Fruit fly (Drosophila melanogaster): ENCODE data around the gene mRpL2.

Gene mRpL2

dm6 chr3L:11089805-11090440 is 30.7 kb upstream of the mRpL2 start (continued):
- TF ChIP-seq disco-r (GFP tag; optimal IDR thresholded peaks at IDR 0.05) (peak; percentile 73), CG9817 (tag; optimal IDR thresholded peaks at IDR 0.05) (peak; percentile 45), her (GFP tag; optimal IDR thresholded peaks at IDR 0.05) (peak; percentile 54), NK7.1 (GFP tag; optimal IDR thresholded peaks at IDR 0.05) (peak; percentile 79), Hmx (GFP tag; optimal IDR thresholded peaks at IDR 0.05) (peak; percentile 68), CG2199 (GFP tag; IDR thresholded peaks at IDR 0.05) (peak; percentile 61; the same call in 2 of the 3 replicates), CG7786 (GFP tag; optimal IDR thresholded peaks at IDR 0.05) (peak; percentile 63), Bgb (GFP tag; IDR thresholded peaks at IDR 0.05; ENCODE audit: partially characterized antibody) (no peak), nom (GFP tag; optimal IDR thresholded peaks at IDR 0.05) (no peak), CG30020 (tag; optimal IDR thresholded peaks at IDR 0.05) (peak; percentile 72), Xrp1 (GFP tag; IDR thresholded peaks at IDR 0.05) (peak; percentile 87), CG5180 (GFP tag; optimal IDR thresholded peaks at IDR 0.05) (peak; percentile 86), Mrtf (GFP tag; IDR thresholded peaks at IDR 0.05) (peak; percentile 53; the same call in 1 of the 3 replicates), luna (GFP tag; optimal IDR thresholded peaks at IDR 0.05) (no peak), CG31365 (tag; optimal IDR thresholded peaks at IDR 0.05) (peak; percentile 39), CG8478 (optimal IDR thresholded peaks at IDR 0.05) (no peak), CG12769 (tag; optimal IDR thresholded peaks at IDR 0.05) (peak; percentile 3), unpg (GFP tag; optimal IDR thresholded peaks at IDR 0.05) (peak; percentile 86), croc (GFP tag; conservative IDR thresholded peaks at IDR 0.05) (peak; percentile 68), ci (GFP tag; IDR thresholded peaks at IDR 0.05) (peak; percentile 88), Meics (GFP tag; optimal IDR thresholded peaks at IDR 0.05) (peak; percentile 81), Hand (GFP tag; optimal IDR thresholded peaks at IDR 0.05) (peak; percentile 82), so (GFP tag; IDR thresholded peaks at IDR 0.05) (peak; percentile 91), pb (GFP tag; optimal IDR thresholded peaks at IDR 0.05) (peak; percentile 34), zfh2 (GFP tag; optimal IDR thresholded peaks at IDR 0.05) (peak; percentile 46), CG2875 (GFP tag; optimal IDR thresholded peaks at IDR 0.05) (peak; percentile 90), lmd (GFP tag; IDR thresholded peaks at IDR 0.05) (peak; percentile 84; the same call in 1 of the 2 replicates), Nf-YC (tag; optimal IDR thresholded peaks at IDR 0.05) (peak; percentile 84), amos (GFP tag; IDR thresholded peaks at IDR 0.05; ENCODE audit: partially characterized antibody) (no peak), abd-A (tag; optimal IDR thresholded peaks at IDR 0.05) (peak; percentile 10), Hr78 (GFP tag; optimal IDR thresholded peaks at IDR 0.05) (peak in 1 of 2 experiments; percentile 87), CG10979 (tag; optimal IDR thresholded peaks at IDR 0.05) (peak; percentile 95), CG6689 (GFP tag; IDR thresholded peaks at IDR 0.05) (peak; percentile 90), Lim3 (GFP tag; IDR thresholded peaks at IDR 0.05) (peak; percentile 33; the same call in 1 of the 2 replicates), CG4328 (GFP tag; optimal IDR thresholded peaks at IDR 0.05) (peak; percentile 44), CG1233 (GFP tag; optimal IDR thresholded peaks at IDR 0.05) (peak; percentile 85), Atf6 (GFP tag; IDR thresholded peaks at IDR 0.05) (peak; percentile 83; the same call in 1 of the 2 replicates), CG15514 (GFP tag; optimal IDR thresholded peaks at IDR 0.05) (peak; percentile 68), ranshi (GFP tag; IDR thresholded peaks at IDR 0.05) (peak; percentile 53; the same call in 1 of the 2 replicates), gsb-n (tag; optimal IDR thresholded peaks at IDR 0.05) (peak; percentile 85), NfI (GFP tag; optimal IDR thresholded peaks at IDR 0.05) (peak; percentile 89), Stat92E (GFP tag; optimal IDR thresholded peaks at IDR 0.05) (peak in 1 of 3 experiments; percentile 87), jigr1 (GFP tag; IDR thresholded peaks at IDR 0.05) (0 out of 3 replicates have a peak, but pooled peaks have one; percentile 73), CG17328 (GFP tag; IDR thresholded peaks at IDR 0.05) (peak; percentile 70), Atf3 (GFP tag; optimal IDR thresholded peaks at IDR 0.05) (peak; percentile 73), CrebB (tag; optimal IDR thresholded peaks at IDR 0.05) (peak; percentile 26), Sox102F (GFP tag; optimal IDR thresholded peaks at IDR 0.05) (peak; percentile 93), CG10959 (GFP tag; IDR thresholded peaks at IDR 0.05) (peak; percentile 83), cas (GFP tag; IDR thresholded peaks at IDR 0.05) (no peak)

All from whole organism, embryonic.